Fruit fly (Drosophila melanogaster) whole organism, pupa: ENCODE results near the gene fy.

ENCODE experiments used
- CG10348 ChIP-seq: fragments of 200-800 bp; sonication (Bioruptor generic); IDR thresholded peaks from 2 replicates; pipeline ENCODE4 v1.3.6; 2022; ENCODE audit warnings: missing biosample characterization, missing genetic modification characterization
- CG12605 ChIP-seq: fragments of 200-800 bp; sonication (Bioruptor generic); IDR thresholded peaks from 2 replicates; pipeline ENCODE4 v1.3.6; 2022; ENCODE audit warnings: missing biosample characterization, missing genetic modification characterization
- CG32121 ChIP-seq: fragments of 200-800 bp; sonication (Bioruptor generic); IDR thresholded peaks from 2 replicates; pipeline ENCODE4 v1.3.6; 2022; ENCODE audit warnings: missing biosample characterization, missing genetic modification characterization
- CG34367 ChIP-seq: fragments of 200-800 bp; sonication (Bioruptor generic); optimal IDR thresholded peaks from 2 replicates; lab custom pipeline; 2018; ENCODE audit warnings: missing biosample characterization, mild to moderate bottlenecking, missing genetic modification characterization
- CG4496 ChIP-seq: fragments of 200-800 bp; sonication (Bioruptor generic); IDR thresholded peaks from 3 replicates; pipeline ENCODE4 v1.3.6; 2022; ENCODE audit warnings: missing biosample characterization, missing genetic modification characterization
- CG8301 ChIP-seq: fragments of 200-800 bp; sonication (Bioruptor generic); optimal IDR thresholded peaks from 2 replicates; lab custom pipeline; 2018; ENCODE audit warnings: missing biosample characterization, mild to moderate bottlenecking, missing genetic modification characterization
- CG9948 ChIP-seq: fragments of 200-800 bp; sonication (Bioruptor generic); optimal IDR thresholded peaks from 2 replicates; lab custom pipeline; 2018; ENCODE audit warnings: missing biosample characterization, mild to moderate bottlenecking, missing genetic modification characterization, moderate library complexity
- D1 ChIP-seq: fragments of 200-800 bp; sonication (Bioruptor generic); optimal IDR thresholded peaks from 2 replicates; lab custom pipeline; 2018; ENCODE audit warnings: missing biosample characterization, mild to moderate bottlenecking, missing genetic modification characterization, moderate library complexity
- EcR ChIP-seq: fragments of 200-800 bp; sonication (Bioruptor generic); optimal IDR thresholded peaks from 3 replicates; lab custom pipeline; 2019; ENCODE audit warnings: missing biosample characterization, missing genetic modification characterization, mild to moderate bottlenecking, moderate library complexity, missing genetic modification reagents
- Ets98B ChIP-seq: fragments of 200-800 bp; sonication (Bioruptor generic); IDR thresholded peaks from 2 replicates; pipeline ENCODE4 v1.3.6; 2022; ENCODE audit warnings: missing biosample characterization, missing genetic modification characterization
- Pif1A ChIP-seq: fragments of 200-800 bp; sonication (Bioruptor generic); optimal IDR thresholded peaks from 3 replicates; lab custom pipeline; 2016; ENCODE audit warnings: missing biosample characterization, missing genetic modification characterization
- gl ChIP-seq: fragments of 200-800 bp; sonication (Bioruptor generic); optimal IDR thresholded peaks from 2 replicates; lab custom pipeline; 2018; ENCODE audit warnings: missing biosample characterization, mild to moderate bottlenecking, missing genetic modification characterization
- rn ChIP-seq: fragments of 200-800 bp; sonication (Bioruptor generic); IDR thresholded peaks from 2 replicates; pipeline ENCODE4 v1.3.6; 2022; ENCODE audit warnings: missing biosample characterization, missing genetic modification characterization

DNA sequence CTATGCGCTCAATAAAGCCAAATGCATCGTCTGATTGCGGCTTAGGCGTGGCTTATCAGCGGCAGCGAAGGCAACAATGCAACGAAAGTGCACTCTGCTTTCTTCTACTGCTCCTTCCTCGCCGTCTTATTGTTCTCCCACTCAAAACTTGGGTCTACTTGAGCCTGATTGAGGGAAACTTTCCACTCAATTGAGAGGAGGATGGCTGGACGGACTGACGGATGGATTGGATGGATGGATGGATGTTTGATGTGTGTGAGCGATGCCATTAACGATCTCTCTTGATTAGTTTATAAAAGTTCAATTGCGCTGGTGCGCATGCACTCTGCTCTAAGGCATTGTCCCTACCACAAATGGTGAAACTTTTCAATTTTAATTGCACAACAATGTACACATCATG, 20.0 kb upstream of the fy start:
- no peak for TF ChIP-seq CG12605 (GFP tag; lab: Robert Waterston, UW)
- no peak for TF ChIP-seq CG32121 (GFP tag; lab: Robert Waterston, UW)
- TF ChIP-seq Ets98B (GFP tag; lab: Robert Waterston, UW) = no peak
- no peak for TF ChIP-seq CG4496 (GFP tag; lab: Robert Waterston, UW)
- no peak for TF ChIP-seq EcR
- no peak for TF ChIP-seq CG9948 (tag; lab: Kevin White, UChicago)
- TF ChIP-seq CG34367 (tag; lab: Kevin White, UChicago) = no peak
- TF ChIP-seq Pif1A (GFP tag; lab: Kevin White, UChicago) = no peak
- TF ChIP-seq CG8301 (tag; lab: Kevin White, UChicago) = no peak
- TF ChIP-seq rn (GFP tag; lab: Robert Waterston, UW) = no peak
- TF ChIP-seq D1 (tag; lab: Kevin White, UChicago) = no peak
- TF ChIP-seq gl (tag; lab: Kevin White, UChicago) = no peak
- TF ChIP-seq CG10348 = no peak
